Worm (Caenorhabditis elegans) whole organism, mixed stage, embryonic: ENCODE results near the gene sre-31.

Source experiments
- ceh-39 ChIP-seq: fragments of 150-350 bp; optimal IDR thresholded peaks from 2 replicates; lab custom pipeline; 2014; ENCODE audit warnings: missing biosample characterization, missing genetic modification characterization
- elt-3 ChIP-seq: fragments of 150-350 bp; optimal IDR thresholded peaks from 2 replicates; lab custom pipeline; 2014; ENCODE audit warnings: missing biosample characterization, missing genetic modification characterization
- lsy-2 ChIP-seq: fragments of 150-350 bp; optimal IDR thresholded peaks from 2 replicates; lab custom pipeline; 2014; ENCODE audit warnings: missing biosample characterization, missing genetic modification characterization
- mab-5 ChIP-seq: fragments of 150-350 bp; optimal IDR thresholded peaks from 2 replicates; lab custom pipeline; 2014; ENCODE audit warnings: missing biosample characterization, missing genetic modification characterization
- mep-1 ChIP-seq: fragments of 150-350 bp; optimal IDR thresholded peaks from 2 replicates; lab custom pipeline; 2017; ENCODE audit warnings: missing biosample characterization, missing genetic modification reagents, missing genetic modification characterization, inconsistent platforms
- nhr-237 ChIP-seq: fragments of 150-350 bp; optimal IDR thresholded peaks from 2 replicates; lab custom pipeline; 2014; ENCODE audit warnings: missing biosample characterization, missing genetic modification characterization
- nhr-76 ChIP-seq: sonication (generic microtip); optimal IDR thresholded peaks from 2 replicates; lab custom pipeline; 2017; ENCODE audit warnings: missing biosample characterization, missing genetic modification characterization
- snpc-4 ChIP-seq: fragments of 150-350 bp; optimal IDR thresholded peaks from 2 replicates; lab custom pipeline; 2014; ENCODE audit warnings: missing biosample characterization, missing genetic modification characterization
- sptf-1 ChIP-seq: sonication (generic microtip); optimal IDR thresholded peaks from 2 replicates; lab custom pipeline; 2017; ENCODE audit warnings: mild to moderate bottlenecking, missing genetic modification characterization, moderate library complexity, missing compliant biosample characterization
- tbx-8 ChIP-seq: fragments of 200-800 bp; sonication (Bioruptor generic); optimal IDR thresholded peaks from 2 replicates; lab custom pipeline; 2018; ENCODE audit warnings: mild to moderate bottlenecking, missing genetic modification characterization, moderate library complexity, missing compliant biosample characterization
- unc-120 ChIP-seq: sonication (generic microtip); optimal IDR thresholded peaks from 2 replicates; lab custom pipeline; 2017; ENCODE audit warnings: missing genetic modification characterization, missing compliant biosample characterization; ENCODE audit not compliant: poor library complexity, severe bottlenecking
- unc-62 ChIP-seq: fragments of 150-350 bp; optimal IDR thresholded peaks from 2 replicates; lab custom pipeline; 2014; ENCODE audit warnings: missing biosample characterization, missing genetic modification reagents, missing genetic modification characterization
- ztf-11 ChIP-seq: fragments of 150-350 bp; optimal IDR thresholded peaks from 2 replicates; lab custom pipeline; 2014; ENCODE audit warnings: missing biosample characterization, missing genetic modification characterization

DNA sequence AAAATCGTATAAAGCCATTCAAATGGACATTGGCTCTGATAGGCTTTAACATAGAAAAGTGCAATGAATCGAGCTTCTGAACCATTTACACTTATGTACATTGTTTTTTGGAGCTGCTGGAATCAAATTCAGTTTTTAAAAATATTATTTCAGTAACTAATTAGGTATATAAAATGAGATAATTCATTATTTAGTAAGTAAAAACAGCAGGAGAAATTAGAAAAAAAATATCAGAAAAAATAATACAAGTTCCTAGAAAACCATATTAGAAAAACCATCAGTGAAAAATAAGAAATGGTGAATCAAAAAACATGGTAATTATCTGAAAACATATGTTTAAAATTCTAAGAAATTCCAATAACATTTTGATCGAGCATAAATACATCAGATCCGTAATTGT is 11.0 kb downstream of the sre-31 start, which contains the start of gene F57G9.7:
- no peak for TF ChIP-seq elt-3 (tag; lab: Kevin White, UChicago)
- TF ChIP-seq sptf-1 (tag; lab: Kevin White, UChicago), result no peak
- TF ChIP-seq ztf-11 (tag; lab: Kevin White, UChicago), result no peak
- no peak for TF ChIP-seq lsy-2 (tag; lab: Kevin White, UChicago)
- TF ChIP-seq mab-5 (tag; lab: Kevin White, UChicago), result no peak
- no peak for TF ChIP-seq tbx-8 (GFP tag; lab: Kevin White, UChicago)
- no peak for TF ChIP-seq nhr-237 (tag; lab: Kevin White, UChicago)
- TF ChIP-seq snpc-4 (tag; lab: Kevin White, UChicago), result no peak
- TF ChIP-seq ceh-39 (tag; lab: Kevin White, UChicago), result no peak
- TF ChIP-seq unc-62 (GFP tag; lab: Kevin White, UChicago), result no peak
- TF ChIP-seq nhr-76, result no peak
- no peak for TF ChIP-seq mep-1
- no peak for TF ChIP-seq unc-120 (tag; lab: Kevin White, UChicago)
